Fruit fly (Drosophila melanogaster): ENCODE data around the gene Actn3.
A peak's percentile ranks its signal among the peaks of the same experiment; 100 is the strongest.

The Actn3 gene

DNA sequence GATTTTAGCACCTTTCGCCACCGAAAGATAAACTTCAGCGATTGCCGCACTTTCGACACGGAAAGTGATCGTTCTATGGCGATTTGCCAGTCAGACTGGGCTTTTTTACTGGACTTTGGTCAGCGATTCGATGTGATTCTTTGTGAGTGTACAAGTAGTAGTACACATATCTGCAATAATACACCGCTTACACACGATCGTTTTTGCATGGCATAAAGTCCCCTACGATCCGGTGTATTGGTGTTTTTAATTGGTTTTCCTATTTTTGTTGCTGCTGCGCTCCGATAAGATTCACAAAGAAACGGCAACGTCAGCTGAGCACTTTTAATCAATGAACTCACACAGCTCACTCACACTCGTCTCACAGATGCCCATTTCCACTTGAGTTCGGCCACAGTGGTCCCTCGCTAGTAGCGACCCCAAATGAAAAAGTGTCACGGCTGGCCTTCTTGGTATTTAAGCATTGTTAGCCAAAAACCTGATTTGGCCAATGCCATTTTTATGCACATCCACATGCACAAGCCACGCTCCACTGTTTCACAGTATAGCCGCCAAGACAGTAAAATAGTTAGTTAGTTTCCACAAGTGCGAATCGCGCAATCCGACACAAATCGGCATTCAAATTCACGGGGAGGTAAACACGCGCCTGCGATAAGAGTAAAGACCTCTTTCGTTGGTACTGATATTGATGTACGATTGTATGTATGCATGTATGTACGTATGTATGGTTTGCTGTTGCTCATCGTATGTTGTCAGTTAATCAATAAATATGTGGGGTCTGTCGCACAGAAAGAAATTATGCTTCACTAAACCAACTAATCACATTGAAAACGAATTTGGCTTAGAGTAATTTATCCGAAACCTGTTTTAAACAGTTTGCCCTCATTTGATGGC, 8.8 kb upstream of the Actn3 start:
- TF ChIP-seq Smox (GFP tag; optimal IDR thresholded peaks at IDR 0.05): peak; percentile 87
- TF ChIP-seq CG6276 (GFP tag; optimal IDR thresholded peaks at IDR 0.05): peak; percentile 75
- peak; percentile 88 for TF ChIP-seq Ets21C (GFP tag; optimal IDR thresholded peaks at IDR 0.05)
- peak; percentile 93 for TF ChIP-seq Hr39 (GFP tag; optimal IDR thresholded peaks at IDR 0.05)
- TF ChIP-seq pdm3 (GFP tag; optimal IDR thresholded peaks at IDR 0.05): peak; percentile 91
- peak; percentile 20 for TF ChIP-seq fd85E (GFP tag; optimal IDR thresholded peaks at IDR 0.05)
- peak; percentile 97 for TF ChIP-seq svp (GFP tag)
- peak; percentile 85 for TF ChIP-seq fd59A (GFP tag; optimal IDR thresholded peaks at IDR 0.05)
- TF ChIP-seq Eip75B (GFP tag; optimal IDR thresholded peaks at IDR 0.05): peak; percentile 89
- peak; percentile 85 for TF ChIP-seq CG10631 (GFP tag; optimal IDR thresholded peaks at IDR 0.05)
- TF ChIP-seq Ets96B (tag; optimal IDR thresholded peaks at IDR 0.05): peak; percentile 82
- TF ChIP-seq lz (GFP tag; optimal IDR thresholded peaks at IDR 0.05): peak; percentile 93
- peak; percentile 77 for TF ChIP-seq CG6808 (GFP tag; optimal IDR thresholded peaks at IDR 0.05)
- TF ChIP-seq CG6792 (GFP tag; optimal IDR thresholded peaks at IDR 0.05): peak; percentile 89
- peak; percentile 83 for TF ChIP-seq CG34406 (GFP tag; optimal IDR thresholded peaks at IDR 0.05)
- TF ChIP-seq CG7368 (GFP tag; optimal IDR thresholded peaks at IDR 0.05): peak; percentile 92
- peak; percentile 91 for TF ChIP-seq CG11902 (GFP tag; optimal IDR thresholded peaks at IDR 0.05)
- TF ChIP-seq eg (GFP tag; IDR thresholded peaks at IDR 0.05): peak; percentile 98
- peak; percentile 95 for TF ChIP-seq Gug (GFP tag; IDR thresholded peaks at IDR 0.05)
- TF ChIP-seq CG31627 (GFP tag; optimal IDR thresholded peaks at IDR 0.05): peak; percentile 93
- TF ChIP-seq Lpt (GFP tag; optimal IDR thresholded peaks at IDR 0.05): peak; percentile 87
- TF ChIP-seq esn (GFP tag; optimal IDR thresholded peaks at IDR 0.05): peak; percentile 92
- peak; percentile 88 for TF ChIP-seq Sox102F (GFP tag; optimal IDR thresholded peaks at IDR 0.05)
- TF ChIP-seq CG11294 (GFP tag; IDR thresholded peaks at IDR 0.05): peak; percentile 97
- peak; percentile 91 for TF ChIP-seq cyc (GFP tag; optimal IDR thresholded peaks at IDR 0.05)
- peak; percentile 88 for TF ChIP-seq Sox15 (GFP tag; optimal IDR thresholded peaks at IDR 0.05)
- TF ChIP-seq dac (GFP tag; optimal IDR thresholded peaks at IDR 0.05): peak; percentile 86
- peak; percentile 42 for TF ChIP-seq CG11762 (GFP tag; optimal IDR thresholded peaks at IDR 0.05; ENCODE audit: insufficient read depth)
- TF ChIP-seq achi (GFP tag; optimal IDR thresholded peaks at IDR 0.05): peak; percentile 88
- TF ChIP-seq Eip93F (GFP tag; optimal IDR thresholded peaks at IDR 0.05): peak; percentile 68
- TF ChIP-seq fkh (GFP tag; optimal IDR thresholded peaks at IDR 0.05): peak; percentile 91
- TF ChIP-seq CG3032 (tag; optimal IDR thresholded peaks at IDR 0.05): peak; percentile 83
- TF ChIP-seq salr (GFP tag; optimal IDR thresholded peaks at IDR 0.05): peak; percentile 73 to 80
- peak; percentile 90 for TF ChIP-seq net (GFP tag; optimal IDR thresholded peaks at IDR 0.05)
- TF ChIP-seq Met (GFP tag; optimal IDR thresholded peaks at IDR 0.05): peak; percentile 92
- TF ChIP-seq CG1621 (tag; optimal IDR thresholded peaks at IDR 0.05): peak; percentile 84
- peak; percentile 82 for TF ChIP-seq Hr38 (GFP tag; optimal IDR thresholded peaks at IDR 0.05)
- peak; percentile 95 for TF ChIP-seq Hr4 (GFP tag; optimal IDR thresholded peaks at IDR 0.05)
- peak; percentile 89 for TF ChIP-seq CG3919 (GFP tag; optimal IDR thresholded peaks at IDR 0.05)
- peak; percentile 72 to 85 for TF ChIP-seq ss (GFP tag; optimal IDR thresholded peaks at IDR 0.05)
- TF ChIP-seq Eip78C (GFP tag): peak; percentile 96
- TF ChIP-seq CG16779 (tag; optimal IDR thresholded peaks at IDR 0.05): peak; percentile 83
- TF ChIP-seq dsx (GFP tag; optimal IDR thresholded peaks at IDR 0.05; ENCODE audit: poor library complexity, severe bottlenecking): peak; percentile 82
- peak; percentile 90 for TF ChIP-seq acj6 (GFP tag; optimal IDR thresholded peaks at IDR 0.05)
- peak; percentile 95 for TF ChIP-seq CG8119 (GFP tag; IDR thresholded peaks at IDR 0.05)
- TF ChIP-seq Sox14 (GFP tag; optimal IDR thresholded peaks at IDR 0.05): peak; percentile 93
- peak; percentile 74 for TF ChIP-seq Blimp-1 (GFP tag; optimal IDR thresholded peaks at IDR 0.05)
- TF ChIP-seq CG9139 (GFP tag; optimal IDR thresholded peaks at IDR 0.05): peak; percentile 60
- TF ChIP-seq CG8632 (GFP tag; optimal IDR thresholded peaks at IDR 0.05): peak; percentile 84
- peak; percentile 84 for TF ChIP-seq CG10669 (GFP tag; optimal IDR thresholded peaks at IDR 0.05)
